Worm (Caenorhabditis elegans) whole organism, L2 larva: ENCODE data around the gene srg-1.

Source experiments
- ama-1 ChIP-seq: fragments of 150-350 bp; optimal IDR thresholded peaks from 2 replicates; lab custom pipeline; 2018; ENCODE audit warnings: inconsistent platforms
- nhr-11 ChIP-seq: fragments of 150-350 bp; optimal IDR thresholded peaks from 2 replicates; lab custom pipeline; 2014; ENCODE audit warnings: missing biosample characterization, missing genetic modification characterization
- nhr-237 ChIP-seq: fragments of 150-350 bp; optimal IDR thresholded peaks from 2 replicates; lab custom pipeline; 2014; ENCODE audit warnings: missing biosample characterization, missing genetic modification characterization
- zag-1 ChIP-seq: fragments of 150-350 bp; optimal IDR thresholded peaks from 2 replicates; lab custom pipeline; 2014; ENCODE audit warnings: missing biosample characterization, missing genetic modification characterization

- TF ChIP-seq nhr-237 (no peak), nhr-11 (tag; lab: Kevin White, UChicago) (no peak), zag-1 (no peak), ama-1 (lab: Kevin White, UChicago) (no peak)
These were observed 17.6 kb downstream of the srg-1 start, which contains the start of gene T12A2.3 for ce11 chrIII:6240528-6240927.
